Fruit fly (Drosophila melanogaster): Measurements from ENCODE around the gene CG3918.

The CG3918 gene

dm6 chrX:6533101-6533636 is 8.9 kb downstream of the CG3918 start, which contains the start of gene RpL7A (continued):
- peak; percentile 58 for TF ChIP-seq esn (GFP tag; optimal IDR thresholded peaks at IDR 0.05)
- peak; percentile 55 for TF ChIP-seq svp (GFP tag)
- peak; percentile 59 for TF ChIP-seq CG16779 (tag; optimal IDR thresholded peaks at IDR 0.05)
- peak; percentile 26 for TF ChIP-seq Eip75B (GFP tag; optimal IDR thresholded peaks at IDR 0.05)
- peak; percentile 50 for TF ChIP-seq CG1621 (tag; optimal IDR thresholded peaks at IDR 0.05)
- peak; percentile 60 for TF ChIP-seq Met (GFP tag; optimal IDR thresholded peaks at IDR 0.05)
- TF ChIP-seq cyc (GFP tag; optimal IDR thresholded peaks at IDR 0.05), result peak; percentile 48
- TF ChIP-seq Smox (GFP tag; optimal IDR thresholded peaks at IDR 0.05), result peak; percentile 28
- peak; percentile 82 for TF ChIP-seq Eip78C (GFP tag)
- peak; percentile 52 for TF ChIP-seq pdm3 (GFP tag; optimal IDR thresholded peaks at IDR 0.05)
- no peak for TF ChIP-seq CG6276 (GFP tag; optimal IDR thresholded peaks at IDR 0.05)
- TF ChIP-seq CG34406 (GFP tag; optimal IDR thresholded peaks at IDR 0.05), result peak; percentile 65
- TF ChIP-seq fd59A (GFP tag; optimal IDR thresholded peaks at IDR 0.05), result peak; percentile 30
- peak; percentile 69 for TF ChIP-seq topi (GFP tag; optimal IDR thresholded peaks at IDR 0.05)

- TF ChIP-seq CG9139 (GFP tag; optimal IDR thresholded peaks at IDR 0.05), result no peak
- no peak for TF ChIP-seq CG34406 (GFP tag; optimal IDR thresholded peaks at IDR 0.05)
- no peak for TF ChIP-seq Blimp-1 (GFP tag; optimal IDR thresholded peaks at IDR 0.05)
- peak; percentile 84 for TF ChIP-seq Eip78C (GFP tag)
- TF ChIP-seq svp (GFP tag), result peak; percentile 47
- TF ChIP-seq fd59A (GFP tag; optimal IDR thresholded peaks at IDR 0.05), result no peak
- TF ChIP-seq Eip93F (GFP tag; optimal IDR thresholded peaks at IDR 0.05), result no peak
- peak; percentile 35 for TF ChIP-seq CG1621 (tag; optimal IDR thresholded peaks at IDR 0.05)
- TF ChIP-seq ss (GFP tag; optimal IDR thresholded peaks at IDR 0.05), result peak in 1 of 2 experiments; percentile 23
- peak; percentile 88 for TF ChIP-seq fkh (GFP tag; optimal IDR thresholded peaks at IDR 0.05)
- no peak for TF ChIP-seq CG6792 (GFP tag; optimal IDR thresholded peaks at IDR 0.05)
- TF ChIP-seq Sox14 (GFP tag; optimal IDR thresholded peaks at IDR 0.05), result peak; percentile 32
- no peak for TF ChIP-seq CG8119 (GFP tag; IDR thresholded peaks at IDR 0.05)
- no peak for TF ChIP-seq dsx (GFP tag; optimal IDR thresholded peaks at IDR 0.05; ENCODE audit: poor library complexity, severe bottlenecking)
- TF ChIP-seq CG6854 (GFP tag; optimal IDR thresholded peaks at IDR 0.05), result peak; percentile 46
- peak; percentile 13 for TF ChIP-seq CG16779 (tag; optimal IDR thresholded peaks at IDR 0.05)
- no peak for TF ChIP-seq dac (GFP tag; optimal IDR thresholded peaks at IDR 0.05)
- no peak for TF ChIP-seq CG32006 (GFP tag; optimal IDR thresholded peaks at IDR 0.05)
Observed at dm6 chrX:6533836-6534357, 9.6 kb downstream of the CG3918 start, which contains the start of gene dx. Gene dx, plus strand, starts transcription at chrX:6533999.

dm6 chrX:6540215-6540821 is 16.1 kb downstream of the CG3918 start, which contains the start of gene CG34417:
Gene CG34417, plus strand, starts transcription at chrX:6540771.
- peak; percentile 71 for TF ChIP-seq spab (GFP tag; optimal IDR thresholded peaks at IDR 0.05)
- TF ChIP-seq CG32006 (GFP tag; optimal IDR thresholded peaks at IDR 0.05), result peak; percentile 90
- TF ChIP-seq CG6792 (GFP tag; optimal IDR thresholded peaks at IDR 0.05), result peak; percentile 84
- TF ChIP-seq Eip75B (GFP tag; optimal IDR thresholded peaks at IDR 0.05), result peak; percentile 80
- TF ChIP-seq vri (GFP tag; optimal IDR thresholded peaks at IDR 0.05), result peak; percentile 57
- peak; percentile 81 for TF ChIP-seq lz (GFP tag; optimal IDR thresholded peaks at IDR 0.05)
- no peak for TF ChIP-seq fkh (GFP tag; optimal IDR thresholded peaks at IDR 0.05)
- peak; percentile 86 for TF ChIP-seq Blimp-1 (GFP tag; optimal IDR thresholded peaks at IDR 0.05)
- TF ChIP-seq CG6854 (GFP tag; optimal IDR thresholded peaks at IDR 0.05), result peak; percentile 60
- peak; percentile 63 for TF ChIP-seq Ets21C (GFP tag; optimal IDR thresholded peaks at IDR 0.05)
- TF ChIP-seq Met (GFP tag; optimal IDR thresholded peaks at IDR 0.05), result peak; percentile 85
- TF ChIP-seq dsx (GFP tag; optimal IDR thresholded peaks at IDR 0.05; ENCODE audit: poor library complexity, severe bottlenecking), result peak; percentile 73
- peak; percentile 67 for TF ChIP-seq CG7368 (GFP tag; optimal IDR thresholded peaks at IDR 0.05)
- TF ChIP-seq net (GFP tag; optimal IDR thresholded peaks at IDR 0.05), result peak; percentile 68
- peak; percentile 84 for TF ChIP-seq CG6808 (GFP tag; optimal IDR thresholded peaks at IDR 0.05)
- TF ChIP-seq fd59A (GFP tag; optimal IDR thresholded peaks at IDR 0.05), result peak; percentile 78
- no peak; the same call in 1 of the 2 replicates for TF ChIP-seq CG11294 (GFP tag; IDR thresholded peaks at IDR 0.05)
- TF ChIP-seq Eip78C (GFP tag), result peak; percentile 97
- TF ChIP-seq CG31627 (GFP tag; optimal IDR thresholded peaks at IDR 0.05), result peak; percentile 76
- TF ChIP-seq Gug (GFP tag; IDR thresholded peaks at IDR 0.05), result peak; percentile 40
- peak; percentile 17 for TF ChIP-seq Eip93F (GFP tag; optimal IDR thresholded peaks at IDR 0.05)
- peak; percentile 86 for TF ChIP-seq Hr4 (GFP tag; optimal IDR thresholded peaks at IDR 0.05)
- peak; percentile 84 for TF ChIP-seq pdm3 (GFP tag; optimal IDR thresholded peaks at IDR 0.05)
- peak; percentile 76 for TF ChIP-seq CG8632 (GFP tag; optimal IDR thresholded peaks at IDR 0.05)
- TF ChIP-seq Sox15 (GFP tag; optimal IDR thresholded peaks at IDR 0.05), result peak; percentile 69
- TF ChIP-seq OdsH (GFP tag; optimal IDR thresholded peaks at IDR 0.05), result peak; percentile 77
- peak; percentile 58; the same call in 2 of the 3 replicates for TF ChIP-seq eg (GFP tag; IDR thresholded peaks at IDR 0.05)
- peak; percentile 45 for TF ChIP-seq fd85E (GFP tag; optimal IDR thresholded peaks at IDR 0.05)
- TF ChIP-seq dac (GFP tag; optimal IDR thresholded peaks at IDR 0.05), result peak; percentile 54
- TF ChIP-seq CG3919 (GFP tag; optimal IDR thresholded peaks at IDR 0.05), result peak; percentile 80
